Worm (Caenorhabditis elegans): Measurements from ENCODE around the gene F42E8.1.

DNA sequence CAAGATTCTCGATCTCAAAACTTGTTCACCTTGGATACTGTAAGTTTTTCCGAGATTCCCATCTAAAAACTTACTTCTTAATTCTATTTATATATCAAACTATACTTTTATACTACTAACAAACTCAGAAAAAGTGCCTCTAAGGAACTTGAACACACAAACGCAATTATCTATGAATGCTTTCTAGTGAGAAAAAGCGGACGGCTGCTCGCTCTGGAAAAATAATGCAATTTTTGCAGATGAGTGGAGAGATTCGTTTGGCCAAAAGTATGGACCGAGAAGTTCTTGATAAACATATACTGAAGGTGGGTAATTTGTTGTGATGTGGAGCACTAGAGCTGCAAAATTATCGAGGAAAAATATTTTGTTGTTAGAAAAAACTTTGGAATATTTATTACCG lies 41.9 kb upstream of the F42E8.1 start:
- no peak for TF ChIP-seq egl-27 (tag; optimal IDR thresholded peaks at IDR 0.05)
- TF ChIP-seq unc-39 (tag; optimal IDR thresholded peaks at IDR 0.05), result no peak
- no peak for TF ChIP-seq peb-1 (tag; optimal IDR thresholded peaks at IDR 0.05)
- TF ChIP-seq lin-13 (GFP tag; optimal IDR thresholded peaks at IDR 0.05), result no peak
- no peak for TF ChIP-seq elt-1 (tag; optimal IDR thresholded peaks at IDR 0.05)
- TF ChIP-seq ceh-82 (tag; optimal IDR thresholded peaks at IDR 0.05), result no peak
- no peak for TF ChIP-seq snpc-4 (tag; optimal IDR thresholded peaks at IDR 0.05)
- TF ChIP-seq ama-1 (optimal IDR thresholded peaks at IDR 0.05), result no peak
- TF ChIP-seq fos-1 (tag; optimal IDR thresholded peaks at IDR 0.05), result no peak
